Fruit fly (Drosophila melanogaster) whole organism, embryonic: ENCODE results near the gene Cpr64Ad.
A peak's percentile ranks its signal among the peaks of the same experiment; 100 is the strongest.

Experiments
- ATbp ChIP-seq: fragments of 200-800 bp; sonication (Bioruptor generic); optimal IDR thresholded peaks from 2 replicates; lab custom pipeline; 2017; ENCODE audit warnings: missing biosample characterization, mild to moderate bottlenecking, missing genetic modification characterization, missing genetic modification reagents
- Asciz ChIP-seq: fragments of 200-800 bp; sonication (Bioruptor generic); optimal IDR thresholded peaks from 2 replicates; lab custom pipeline; 2017; ENCODE audit warnings: missing biosample characterization, mild to moderate bottlenecking, missing genetic modification characterization, missing genetic modification reagents
- B-H2 ChIP-seq: fragments of 200-800 bp; sonication (Bioruptor generic); optimal IDR thresholded peaks from 2 replicates; lab custom pipeline; 2018; ENCODE audit warnings: missing biosample characterization, mild to moderate bottlenecking, missing genetic modification characterization
- CG10366 ChIP-seq: fragments of 200-800 bp; sonication (Bioruptor generic); IDR thresholded peaks from 2 replicates; pipeline ENCODE4 v1.3.6; 2022; ENCODE audit warnings: missing biosample characterization, missing genetic modification characterization
- CG11723 ChIP-seq: fragments of 200-800 bp; sonication (Bioruptor generic); optimal IDR thresholded peaks from 2 replicates; lab custom pipeline; 2017; ENCODE audit warnings: missing biosample characterization, mild to moderate bottlenecking, missing genetic modification characterization
- CG12071 ChIP-seq: fragments of 200-800 bp; sonication (Bioruptor generic); optimal IDR thresholded peaks from 3 replicates; lab custom pipeline; 2018; ENCODE audit warnings: missing biosample characterization, mild to moderate bottlenecking, missing genetic modification characterization
- CG12104 ChIP-seq: fragments of 200-800 bp; sonication (Bioruptor generic); optimal IDR thresholded peaks from 3 replicates; lab custom pipeline; 2016; ENCODE audit warnings: missing biosample characterization, missing genetic modification characterization
- CG12155 ChIP-seq: fragments of 200-800 bp; sonication (Bioruptor generic); optimal IDR thresholded peaks from 3 replicates; lab custom pipeline; 2016; ENCODE audit warnings: missing biosample characterization, missing genetic modification characterization
- CG12219 ChIP-seq: fragments of 200-800 bp; sonication (Bioruptor generic); optimal IDR thresholded peaks from 3 replicates; lab custom pipeline; 2018; ENCODE audit warnings: missing biosample characterization, mild to moderate bottlenecking, missing genetic modification characterization
- CG14050 ChIP-seq: fragments of 200-800 bp; sonication (Bioruptor generic); IDR thresholded peaks from 3 replicates; pipeline ENCODE4 v1.3.6; 2022; ENCODE audit warnings: missing biosample characterization, missing genetic modification characterization
- CG14965 ChIP-seq: fragments of 200-800 bp; sonication (Bioruptor generic); optimal IDR thresholded peaks from 2 replicates; lab custom pipeline; 2016; ENCODE audit warnings: missing biosample characterization, missing genetic modification characterization, borderline replicate concordance
- CG15479 ChIP-seq: fragments of 200-800 bp; sonication (Bioruptor generic); optimal IDR thresholded peaks from 3 replicates; lab custom pipeline; 2019; ENCODE audit warnings: missing biosample characterization, mild to moderate bottlenecking, missing genetic modification characterization, moderate library complexity
- CG17385 ChIP-seq: fragments of 200-800 bp; sonication (Bioruptor generic); optimal IDR thresholded peaks from 3 replicates; lab custom pipeline; 2018; ENCODE audit warnings: missing biosample characterization, mild to moderate bottlenecking, missing genetic modification characterization
- CG2120 ChIP-seq: fragments of 200-800 bp; sonication (Bioruptor generic); optimal IDR thresholded peaks from 3 replicates; lab custom pipeline; 2016; ENCODE audit warnings: missing biosample characterization, missing genetic modification characterization
- CG2678 ChIP-seq: fragments of 200-800 bp; sonication (Bioruptor generic); optimal IDR thresholded peaks from 3 replicates; lab custom pipeline; 2019; ENCODE audit warnings: missing biosample characterization, mild to moderate bottlenecking, missing genetic modification characterization, moderate library complexity
- CG30431 ChIP-seq: fragments of 200-800 bp; sonication (Bioruptor generic); optimal IDR thresholded peaks from 2 replicates; lab custom pipeline; 2017; ENCODE audit warnings: missing biosample characterization, missing genetic modification characterization
- CG34224 ChIP-seq: fragments of 200-800 bp; sonication (Bioruptor generic); IDR thresholded peaks from 3 replicates; pipeline ENCODE4 v1.3.6; 2022; ENCODE audit warnings: missing biosample characterization, missing genetic modification characterization; ENCODE audit not compliant: partially characterized antibody
- CG42726 ChIP-seq: fragments of 200-800 bp; sonication (Bioruptor generic); IDR thresholded peaks from 2 replicates; pipeline ENCODE4 v1.3.6; 2022; ENCODE audit warnings: missing biosample characterization, missing genetic modification characterization; ENCODE audit not compliant: partially characterized antibody
- CG9797 ChIP-seq: fragments of 200-800 bp; sonication (Bioruptor generic); optimal IDR thresholded peaks from 3 replicates; lab custom pipeline; 2018; ENCODE audit warnings: missing biosample characterization, mild to moderate bottlenecking, missing genetic modification characterization
- E2f2 ChIP-seq: fragments of 200-800 bp; sonication (Bioruptor generic); IDR thresholded peaks from 2 replicates; pipeline ENCODE4 v1.3.6; 2022; ENCODE audit warnings: missing biosample characterization, missing genetic modification characterization
- Jarid2 ChIP-seq: fragments of 200-800 bp; sonication (Bioruptor generic); optimal IDR thresholded peaks from 3 replicates; lab custom pipeline; 2017; ENCODE audit warnings: mild to moderate bottlenecking, missing biosample characterization, missing genetic modification reagents, missing genetic modification characterization
- MBD-R2 ChIP-seq: fragments of 200-800 bp; sonication (Bioruptor generic); IDR thresholded peaks from 2 replicates; pipeline ENCODE4 v1.3.6; 2022; ENCODE audit warnings: missing biosample characterization, missing genetic modification characterization
- Myb ChIP-seq: fragments of 200-800 bp; sonication (Bioruptor generic); optimal IDR thresholded peaks from 2 replicates; lab custom pipeline; 2016; ENCODE audit warnings: missing biosample characterization, missing genetic modification characterization
- NfI ChIP-seq: fragments of 200-800 bp; sonication (Bioruptor generic); optimal IDR thresholded peaks from 3 replicates; lab custom pipeline; 2018; ENCODE audit warnings: missing biosample characterization, mild to moderate bottlenecking, missing genetic modification characterization, moderate library complexity
- Pdp1 ChIP-seq, 2 experiments: fragments of 200-800 bp; sonication (Bioruptor generic); optimal IDR thresholded peaks; 3 replicates each; lab custom pipeline; 2016; ENCODE audit warnings: missing biosample characterization in 2 of 2, missing genetic modification characterization in 2 of 2, mild to moderate bottlenecking in 1 of 2, moderate library complexity in 1 of 2
- Ravus ChIP-seq: fragments of 200-800 bp; sonication (Bioruptor generic); IDR thresholded peaks from 2 replicates; pipeline ENCODE4 v1.3.6; 2022; ENCODE audit warnings: missing biosample characterization, missing genetic modification characterization
- Rx ChIP-seq: fragments of 200-800 bp; sonication (Bioruptor generic); IDR thresholded peaks from 2 replicates; pipeline ENCODE4 v1.3.6; 2022; ENCODE audit warnings: missing biosample characterization, missing genetic modification characterization
- TFAM ChIP-seq: fragments of 200-800 bp; sonication (Bioruptor generic); optimal IDR thresholded peaks from 2 replicates; lab custom pipeline; 2017; ENCODE audit warnings: missing biosample characterization, missing genetic modification characterization, inconsistent platforms
- bab2 ChIP-seq: fragments of 200-800 bp; sonication (Bioruptor generic); optimal IDR thresholded peaks from 2 replicates; lab custom pipeline; 2016; ENCODE audit warnings: missing biosample characterization, missing genetic modification characterization
- bcd ChIP-seq: fragments of 200-800 bp; sonication (Bioruptor generic); optimal IDR thresholded peaks from 2 replicates; lab custom pipeline; 2017; ENCODE audit warnings: missing biosample characterization, mild to moderate bottlenecking, missing genetic modification characterization
- bigmax ChIP-seq: fragments of 200-800 bp; sonication (Bioruptor generic); optimal IDR thresholded peaks from 2 replicates; lab custom pipeline; 2018; ENCODE audit warnings: missing biosample characterization, mild to moderate bottlenecking, missing genetic modification characterization
- crp ChIP-seq, 2 experiments: fragments of 200-800 bp; sonication (Bioruptor generic); optimal IDR thresholded peaks; 2 replicates in 1 of 2; 3 replicates in 1 of 2; lab custom pipeline; 2017; ENCODE audit warnings: missing biosample characterization in 2 of 2, missing genetic modification characterization in 2 of 2, mild to moderate bottlenecking in 1 of 2, moderate library complexity in 1 of 2
- ems ChIP-seq: fragments of 200-800 bp; sonication (Bioruptor generic); optimal IDR thresholded peaks from 3 replicates; lab custom pipeline; 2016; ENCODE audit warnings: missing biosample characterization, missing genetic modification characterization
- exex ChIP-seq: fragments of 200-800 bp; sonication (Bioruptor generic); optimal IDR thresholded peaks from 4 replicates; lab custom pipeline; 2018; ENCODE audit warnings: missing biosample characterization, mild to moderate bottlenecking, missing genetic modification characterization, moderate library complexity
- gcm ChIP-seq: fragments of 200-800 bp; sonication (Bioruptor generic); optimal IDR thresholded peaks from 2 replicates; lab custom pipeline; 2019; ENCODE audit warnings: missing biosample characterization, mild to moderate bottlenecking, missing genetic modification characterization, moderate library complexity
- gfzf ChIP-seq: fragments of 200-800 bp; sonication (Bioruptor generic); optimal IDR thresholded peaks from 2 replicates; lab custom pipeline; 2016; ENCODE audit warnings: missing biosample characterization, mild to moderate bottlenecking, missing genetic modification characterization, moderate library complexity
- gt ChIP-seq: fragments of 200-800 bp; sonication (Bioruptor generic); IDR thresholded peaks from 2 replicates; pipeline ENCODE4 v1.3.6; 2022; ENCODE audit warnings: missing biosample characterization, missing genetic modification characterization
- ham ChIP-seq: fragments of 200-800 bp; sonication (Bioruptor generic); IDR thresholded peaks from 2 replicates; pipeline ENCODE4 v1.3.6; 2022; ENCODE audit warnings: missing biosample characterization, missing genetic modification characterization
- hb ChIP-seq: fragments of 200-800 bp; sonication (Bioruptor generic); IDR thresholded peaks from 3 replicates; pipeline ENCODE4 v1.3.6; 2022; ENCODE audit warnings: missing biosample characterization, missing genetic modification characterization; ENCODE audit not compliant: partially characterized antibody
- jigr1 ChIP-seq: fragments of 200-800 bp; sonication (Bioruptor generic); IDR thresholded peaks from 3 replicates; pipeline ENCODE4 v1.3.6; 2022; ENCODE audit warnings: missing biosample characterization, missing genetic modification characterization
- ken ChIP-seq: fragments of 200-800 bp; sonication (Bioruptor generic); IDR thresholded peaks from 3 replicates; pipeline ENCODE4 v1.3.6; 2022; ENCODE audit warnings: missing biosample characterization, missing genetic modification characterization
- nom ChIP-seq: fragments of 200-800 bp; sonication (Bioruptor generic); optimal IDR thresholded peaks from 2 replicates; lab custom pipeline; 2017; ENCODE audit warnings: missing biosample characterization, missing genetic modification characterization, mild to moderate bottlenecking, moderate library complexity, missing genetic modification reagents
- peb ChIP-seq: fragments of 200-800 bp; sonication (Bioruptor generic); IDR thresholded peaks from 2 replicates; pipeline ENCODE4 v1.3.6; 2022; ENCODE audit warnings: missing biosample characterization, missing genetic modification characterization
- pita ChIP-seq: fragments of 200-800 bp; sonication (Bioruptor generic); optimal IDR thresholded peaks from 2 replicates; lab custom pipeline; 2017; ENCODE audit warnings: missing biosample characterization, mild to moderate bottlenecking, missing genetic modification characterization
- slou ChIP-seq: fragments of 200-800 bp; sonication (Bioruptor generic); optimal IDR thresholded peaks from 3 replicates; lab custom pipeline; 2016; ENCODE audit warnings: missing biosample characterization, missing genetic modification characterization
- sob ChIP-seq: fragments of 200-800 bp; sonication (Bioruptor generic); IDR thresholded peaks from 2 replicates; pipeline ENCODE4 v1.3.6; 2022; ENCODE audit warnings: missing biosample characterization, missing genetic modification characterization
- tin ChIP-seq: fragments of 200-800 bp; sonication (Bioruptor generic); optimal IDR thresholded peaks from 3 replicates; lab custom pipeline; 2016; ENCODE audit warnings: missing biosample characterization, missing genetic modification characterization
- usp ChIP-seq: fragments of >200 bp; optimal IDR thresholded peaks from 2 replicates; lab custom pipeline; 2017; ENCODE audit warnings: missing biosample characterization, missing genetic modification characterization
- wdn ChIP-seq: fragments of 200-800 bp; sonication (Bioruptor generic); IDR thresholded peaks from 2 replicates; pipeline ENCODE4 v1.3.6; 2022; ENCODE audit warnings: missing biosample characterization, missing genetic modification characterization
- zen ChIP-seq: fragments of 200-800 bp; sonication (Bioruptor generic); optimal IDR thresholded peaks from 3 replicates; lab custom pipeline; 2018; ENCODE audit warnings: missing biosample characterization, mild to moderate bottlenecking, missing genetic modification characterization, moderate library complexity
- zfh2 ChIP-seq: fragments of 200-800 bp; sonication (Bioruptor generic); optimal IDR thresholded peaks from 2 replicates; lab custom pipeline; 2016; ENCODE audit warnings: missing biosample characterization, missing genetic modification characterization

Cpr64Ad gene

dm6 chr3L:4242428-4242827 is 27.2 kb downstream of the Cpr64Ad start, which contains the start of gene pav (continued):
- no peak for TF ChIP-seq ken (GFP tag; lab: Robert Waterston, UW)
- TF ChIP-seq gt (GFP tag; lab: Robert Waterston, UW), result no peak
- no peak for TF ChIP-seq TFAM (GFP tag; lab: Kevin White, UChicago)
- no peak for TF ChIP-seq ham (GFP tag; lab: Robert Waterston, UW)
- TF ChIP-seq crp (GFP tag; optimal IDR thresholded peaks at IDR 0.05; lab: Kevin White, UChicago), result peak in 1 of 2 experiments; percentile 0
- peak; percentile 83 for TF ChIP-seq gfzf
- no peak for TF ChIP-seq nom (GFP tag; lab: Kevin White, UChicago)
- TF ChIP-seq jigr1 (GFP tag; lab: Robert Waterston, UW), result no peak
- TF ChIP-seq CG9797 (GFP tag; lab: Kevin White, UChicago), result peak; percentile 79
- TF ChIP-seq peb, result no peak
- no peak for TF ChIP-seq CG12071 (GFP tag; lab: Kevin White, UChicago)
- TF ChIP-seq CG30431 (GFP tag; lab: Kevin White, UChicago), result no peak
- TF ChIP-seq Myb (GFP tag; lab: Kevin White, UChicago), result peak; percentile 39
- peak; percentile 18 for TF ChIP-seq CG12104 (GFP tag; lab: Kevin White, UChicago)
- TF ChIP-seq CG17385, result no peak
- TF ChIP-seq CG2678, result no peak
- TF ChIP-seq pita (GFP tag; lab: Kevin White, UChicago), result no peak
- TF ChIP-seq bcd (GFP tag; lab: Kevin White, UChicago), result no peak
- TF ChIP-seq CG42726, result no peak
- TF ChIP-seq exex (tag; lab: Kevin White, UChicago), result no peak
- TF ChIP-seq MBD-R2 (GFP tag; lab: Robert Waterston, UW), result peak; percentile 63; the same call in 1 of the 2 replicates
- peak; percentile 49 for TF ChIP-seq sob (GFP tag; lab: Robert Waterston, UW)
- TF ChIP-seq Pdp1 (GFP tag; optimal IDR thresholded peaks at IDR 0.05; lab: Kevin White, UChicago), result no peak
- no peak for TF ChIP-seq CG15479 (GFP tag; lab: Kevin White, UChicago)
- TF ChIP-seq hb (GFP tag; lab: Robert Waterston, UW), result no peak
- no peak for TF ChIP-seq gcm
- no peak for TF ChIP-seq CG14050 (GFP tag; lab: Robert Waterston, UW)
- TF ChIP-seq ems (GFP tag; lab: Kevin White, UChicago), result no peak
- no peak for TF ChIP-seq Ravus (GFP tag; lab: Robert Waterston, UW)
- no peak for TF ChIP-seq CG34224 (GFP tag; lab: Robert Waterston, UW)
- no peak for TF ChIP-seq CG12219 (GFP tag; lab: Kevin White, UChicago)
- no peak for TF ChIP-seq usp (GFP tag; lab: Kevin White, UChicago)
- no peak for TF ChIP-seq ATbp (GFP tag; lab: Kevin White, UChicago)
- peak; percentile 48 for TF ChIP-seq zen (tag; lab: Kevin White, UChicago)
- no peak for TF ChIP-seq NfI (GFP tag; lab: Kevin White, UChicago)
- no peak for TF ChIP-seq B-H2 (GFP tag; lab: Kevin White, UChicago)
- TF ChIP-seq wdn (GFP tag; lab: Robert Waterston, UW), result no peak
- no peak for TF ChIP-seq CG11723 (GFP tag; lab: Kevin White, UChicago)
- no peak for TF ChIP-seq Jarid2
- no peak for TF ChIP-seq zfh2 (GFP tag; lab: Kevin White, UChicago)
- TF ChIP-seq CG10366, result peak; percentile 30
- TF ChIP-seq CG2120 (GFP tag; lab: Kevin White, UChicago), result peak; percentile 41
- TF ChIP-seq bab2, result no peak
- TF ChIP-seq tin (GFP tag; lab: Kevin White, UChicago), result peak; percentile 28
- TF ChIP-seq CG14965 (GFP tag; lab: Kevin White, UChicago), result no peak
- TF ChIP-seq Rx (GFP tag; lab: Robert Waterston, UW), result peak; percentile 8; the same call in 1 of the 2 replicates
- peak; percentile 93 for TF ChIP-seq E2f2 (GFP tag; lab: Robert Waterston, UW)
- peak; percentile 19 for TF ChIP-seq CG12155 (GFP tag; lab: Kevin White, UChicago)
- TF ChIP-seq Asciz (GFP tag; lab: Kevin White, UChicago), result no peak
- no peak for TF ChIP-seq bigmax
- no peak for TF ChIP-seq slou (GFP tag; lab: Kevin White, UChicago)
